Fruit fly (Drosophila melanogaster) whole organism, adult: ENCODE data around the gene CG12016.

Source experiments
- CG11617 ChIP-seq: fragments of 200-800 bp; sonication (Bioruptor generic); optimal IDR thresholded peaks from 2 replicates; lab custom pipeline; 2017; ENCODE audit warnings: mild to moderate bottlenecking, missing biosample characterization, missing genetic modification reagents, missing genetic modification characterization
- CG12768 ChIP-seq: fragments of 200-800 bp; sonication (Bioruptor generic); optimal IDR thresholded peaks from 2 replicates; lab custom pipeline; 2017; ENCODE audit warnings: missing biosample characterization, missing genetic modification characterization, mild to moderate bottlenecking, moderate library complexity, missing genetic modification reagents
- CG14711 ChIP-seq: fragments of 200-800 bp; sonication (Bioruptor generic); optimal IDR thresholded peaks from 2 replicates; lab custom pipeline; 2018; ENCODE audit warnings: missing biosample characterization, mild to moderate bottlenecking, missing genetic modification characterization, moderate library complexity
- CG1620 ChIP-seq: fragments of 200-800 bp; sonication (Bioruptor generic); optimal IDR thresholded peaks from 2 replicates; lab custom pipeline; 2016; ENCODE audit warnings: missing biosample characterization, missing genetic modification characterization
- CG33017 ChIP-seq: fragments of 200-800 bp; sonication (Bioruptor generic); optimal IDR thresholded peaks from 2 replicates; lab custom pipeline; 2018; ENCODE audit warnings: missing biosample characterization, mild to moderate bottlenecking, missing genetic modification characterization, moderate library complexity
- CG5204 ChIP-seq: fragments of 200-800 bp; sonication (Bioruptor generic); optimal IDR thresholded peaks from 2 replicates; lab custom pipeline; 2016; ENCODE audit warnings: missing biosample characterization, missing genetic modification characterization
- CG7045 ChIP-seq: fragments of 200-800 bp; sonication (Bioruptor generic); optimal IDR thresholded peaks from 2 replicates; lab custom pipeline; 2017; ENCODE audit warnings: missing biosample characterization, mild to moderate bottlenecking, missing genetic modification characterization
- CG7101 ChIP-seq: fragments of 200-800 bp; sonication (Bioruptor generic); optimal IDR thresholded peaks from 2 replicates; lab custom pipeline; 2018; ENCODE audit warnings: missing biosample characterization, mild to moderate bottlenecking, missing genetic modification characterization, moderate library complexity
- Clk ChIP-seq: fragments of 200-800 bp; sonication (Bioruptor generic); optimal IDR thresholded peaks from 2 replicates; lab custom pipeline; 2017; ENCODE audit warnings: missing biosample characterization, missing genetic modification characterization
- Crg-1 ChIP-seq: fragments of 200-800 bp; sonication (Bioruptor generic); optimal IDR thresholded peaks from 2 replicates; lab custom pipeline; 2016; ENCODE audit warnings: missing biosample characterization, missing genetic modification characterization
- Hr96 ChIP-seq: fragments of 200-800 bp; sonication (Bioruptor generic); optimal IDR thresholded peaks from 2 replicates; lab custom pipeline; 2016; ENCODE audit warnings: missing biosample characterization, missing genetic modification characterization
- Mnt ChIP-seq: fragments of 200-800 bp; sonication (Bioruptor generic); optimal IDR thresholded peaks from 2 replicates; lab custom pipeline; 2016; ENCODE audit warnings: missing biosample characterization, mild to moderate bottlenecking, missing genetic modification characterization
- bab1 ChIP-seq: fragments of 200-800 bp; sonication (Bioruptor generic); optimal IDR thresholded peaks from 3 replicates; lab custom pipeline; 2019; ENCODE audit warnings: missing biosample characterization, mild to moderate bottlenecking, missing genetic modification characterization, moderate library complexity
- cic ChIP-seq: fragments of 200-800 bp; sonication (Bioruptor generic); optimal IDR thresholded peaks from 2 replicates; lab custom pipeline; 2017; ENCODE audit warnings: missing biosample characterization, mild to moderate bottlenecking, missing genetic modification characterization, moderate library complexity
- cnc ChIP-seq, 2 experiments: fragments of >200 bp; optimal IDR thresholded peaks; 2 replicates each; lab custom pipeline; 2017
- kay ChIP-seq: fragments of 200-800 bp; sonication (Bioruptor generic); peaks from one replicate; lab custom pipeline; 2016; ENCODE audit warnings: missing biosample characterization, missing genetic modification characterization, borderline replicate concordance
- ovo ChIP-seq: fragments of 200-800 bp; sonication (Bioruptor generic); optimal IDR thresholded peaks from 2 replicates; lab custom pipeline; 2016; ENCODE audit warnings: missing biosample characterization, missing genetic modification characterization
- pad ChIP-seq: fragments of 200-800 bp; sonication (Bioruptor generic); optimal IDR thresholded peaks from 3 replicates; lab custom pipeline; 2017; ENCODE audit warnings: missing biosample characterization, missing genetic modification characterization, mild to moderate bottlenecking, moderate library complexity, missing genetic modification reagents
- tj ChIP-seq: fragments of 200-800 bp; sonication (Bioruptor generic); optimal IDR thresholded peaks from 3 replicates; lab custom pipeline; 2017; ENCODE audit warnings: missing biosample characterization, mild to moderate bottlenecking, missing genetic modification characterization, moderate library complexity
- toe ChIP-seq: fragments of 200-800 bp; sonication (Bioruptor generic); optimal IDR thresholded peaks from 2 replicates; lab custom pipeline; 2016; ENCODE audit warnings: missing biosample characterization, missing genetic modification characterization

Gene CG12016

dm6 chr3L:3319992-3320732 is 807 bp downstream of the CG12016 start:
- peak; percentile 34 for TF ChIP-seq CG12768 (GFP tag; lab: Kevin White, UChicago)
- TF ChIP-seq cic: peak; percentile 75
- no peak for TF ChIP-seq CG11617
- peak; percentile 55 for TF ChIP-seq CG7101 (tag; lab: Kevin White, UChicago)
- TF ChIP-seq Crg-1 (GFP tag; lab: Kevin White, UChicago): peak; percentile 5
- TF ChIP-seq toe: peak; percentile 0
- no peak for TF ChIP-seq tj (GFP tag; lab: Kevin White, UChicago)
- no peak for TF ChIP-seq Mnt (GFP tag; lab: Kevin White, UChicago)
- TF ChIP-seq kay (GFP tag; lab: Kevin White, UChicago): no peak
- no peak for TF ChIP-seq CG7045 (GFP tag; lab: Kevin White, UChicago)
- peak; percentile 5 for TF ChIP-seq Hr96 (GFP tag; lab: Kevin White, UChicago)
- TF ChIP-seq ovo (GFP tag; lab: Kevin White, UChicago): no peak
- peak; percentile 37 for TF ChIP-seq bab1 (GFP tag; lab: Kevin White, UChicago)
- no peak for TF ChIP-seq CG1620 (GFP tag; lab: Kevin White, UChicago)
- TF ChIP-seq CG5204: no peak
- peak in 1 of 2 experiments; percentile 4 for TF ChIP-seq cnc (optimal IDR thresholded peaks at IDR 0.05; lab: Kevin White, UChicago)
- TF ChIP-seq Clk (GFP tag; lab: Kevin White, UChicago): peak; percentile 35
- TF ChIP-seq pad (GFP tag; lab: Kevin White, UChicago): no peak
- no peak for TF ChIP-seq CG14711 (tag; lab: Kevin White, UChicago)
- peak; percentile 48 for TF ChIP-seq CG33017 (tag; lab: Kevin White, UChicago)

dm6 chr3L:3325597-3325924 is 6.2 kb downstream of the CG12016 start:
- TF ChIP-seq CG1620 (GFP tag; lab: Kevin White, UChicago) (no peak), CG7045 (GFP tag; lab: Kevin White, UChicago) (no peak), tj (GFP tag; lab: Kevin White, UChicago) (no peak), CG12768 (GFP tag; lab: Kevin White, UChicago) (no peak), kay (GFP tag; lab: Kevin White, UChicago) (no peak), ovo (GFP tag; lab: Kevin White, UChicago) (no peak), cic (no peak), bab1 (GFP tag; lab: Kevin White, UChicago) (no peak), CG11617 (no peak), Crg-1 (GFP tag; lab: Kevin White, UChicago) (no peak), Hr96 (GFP tag; lab: Kevin White, UChicago) (no peak), toe (no peak)

DNA sequence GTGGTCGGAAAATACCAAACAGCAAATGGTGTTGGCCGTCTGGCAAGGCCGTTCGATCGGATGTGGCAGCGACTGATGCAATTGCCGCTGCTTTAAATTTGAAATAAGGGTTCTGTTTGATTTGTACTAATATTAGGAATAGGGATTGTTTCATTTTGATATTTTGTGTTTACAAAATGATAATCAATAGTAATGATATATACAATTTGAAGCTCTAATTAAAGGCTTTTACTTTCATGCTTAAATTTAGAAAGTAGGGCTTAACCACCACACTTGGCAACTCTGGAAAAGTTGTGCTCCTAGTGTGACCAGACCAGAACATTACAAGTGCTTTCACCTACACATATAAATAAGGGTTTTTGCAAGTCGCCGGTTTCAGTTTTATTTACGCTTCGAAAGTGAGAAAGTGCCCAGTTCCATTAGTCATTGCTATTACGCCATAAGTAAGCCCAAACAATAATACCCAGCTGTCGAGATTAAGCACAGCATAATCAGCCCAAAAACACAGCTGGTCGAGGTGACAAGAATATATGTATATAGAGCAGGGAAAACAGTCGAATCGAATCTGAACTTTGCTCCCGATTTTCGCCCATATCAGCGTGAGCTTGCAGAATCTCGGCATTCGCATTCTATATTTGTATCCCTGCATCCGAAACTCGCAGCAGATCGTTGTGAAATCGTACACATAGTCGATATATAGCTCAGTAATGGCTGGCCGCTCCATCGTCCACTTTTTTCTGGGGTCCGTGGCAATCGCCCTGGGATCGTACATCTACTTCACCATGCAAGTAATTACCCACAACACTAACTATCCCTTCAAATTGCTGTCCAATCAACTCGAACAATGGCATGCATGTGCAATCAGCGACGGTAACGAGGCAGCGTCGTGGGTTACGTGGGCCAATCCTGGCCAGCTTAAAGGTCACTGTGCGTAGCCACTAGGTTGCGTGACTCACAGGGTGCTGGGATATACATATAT is 6.9 kb downstream of the CG12016 start, which contains the start of gene Gtpx:
Gtpx (plus strand) TSS at position 341 of the 979 bp plus-strand sequence.
- TF ChIP-seq CG5204 (no peak), Clk (GFP tag; lab: Kevin White, UChicago) (no peak), CG14711 (tag; lab: Kevin White, UChicago) (peak; percentile 93), CG11617 (peak; percentile 73), Hr96 (GFP tag; lab: Kevin White, UChicago) (peak; percentile 35), CG7101 (tag; lab: Kevin White, UChicago) (peak; percentile 60), kay (GFP tag; lab: Kevin White, UChicago) (no peak), ovo (GFP tag; lab: Kevin White, UChicago) (peak; percentile 25), CG12768 (GFP tag; lab: Kevin White, UChicago) (peak; percentile 57), CG1620 (GFP tag; lab: Kevin White, UChicago) (peak; percentile 63), CG33017 (tag; lab: Kevin White, UChicago) (peak; percentile 8), bab1 (GFP tag; lab: Kevin White, UChicago) (no peak), pad (GFP tag; lab: Kevin White, UChicago) (peak; percentile 35), Mnt (GFP tag; lab: Kevin White, UChicago) (peak; percentile 26), toe (peak; percentile 72), CG7045 (GFP tag; lab: Kevin White, UChicago) (no peak), cnc (optimal IDR thresholded peaks at IDR 0.05; lab: Kevin White, UChicago) (peak; percentile 80 to 98), cic (peak; percentile 65), tj (GFP tag; lab: Kevin White, UChicago) (peak; percentile 71), Crg-1 (GFP tag; lab: Kevin White, UChicago) (peak; percentile 63)

- TF ChIP-seq CG5204 (no peak), Clk (GFP tag; lab: Kevin White, UChicago) (no peak), Hr96 (GFP tag; lab: Kevin White, UChicago) (no peak), tj (GFP tag; lab: Kevin White, UChicago) (no peak), toe (no peak), bab1 (GFP tag; lab: Kevin White, UChicago) (no peak)
Observed at dm6 chr3L:3328771-3329170, 9.4 kb downstream of the CG12016 start, which contains the start of gene Strip. TSS of gene Strip (minus strand) at chr3L:3328871.

DNA sequence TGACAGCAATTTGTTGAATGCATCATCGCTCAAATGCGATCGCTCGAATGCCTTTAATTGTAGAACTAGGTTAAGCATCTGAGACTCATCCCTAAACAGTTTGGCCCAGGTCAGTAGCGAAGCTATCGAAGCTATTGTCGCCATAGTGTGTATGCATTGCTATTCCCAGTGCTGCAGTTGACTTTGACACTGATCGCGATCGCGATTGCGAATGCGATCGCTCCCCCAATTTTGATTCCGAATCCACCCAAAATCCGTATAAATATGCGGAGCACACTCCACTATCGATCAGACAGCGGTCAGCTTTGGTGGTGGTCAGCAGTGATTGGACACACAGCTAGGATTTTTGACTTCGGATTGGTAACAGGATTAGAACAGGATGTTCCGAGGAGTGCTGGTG is 10.4 kb downstream of the CG12016 start, which contains the start of gene CG14961:
CG14961 (plus strand) TSS at position 301 of the 400 bp plus-strand sequence.
- TF ChIP-seq bab1 (GFP tag; lab: Kevin White, UChicago) (no peak), CG7101 (tag; lab: Kevin White, UChicago) (no peak), CG12768 (GFP tag; lab: Kevin White, UChicago) (no peak), tj (GFP tag; lab: Kevin White, UChicago) (no peak), cnc (optimal IDR thresholded peaks at IDR 0.05; lab: Kevin White, UChicago) (no peak), CG5204 (no peak), kay (GFP tag; lab: Kevin White, UChicago) (no peak), CG7045 (GFP tag; lab: Kevin White, UChicago) (no peak), Mnt (GFP tag; lab: Kevin White, UChicago) (no peak), toe (no peak), Clk (GFP tag; lab: Kevin White, UChicago) (no peak), CG14711 (tag; lab: Kevin White, UChicago) (no peak), ovo (GFP tag; lab: Kevin White, UChicago) (no peak), CG11617 (no peak), pad (GFP tag; lab: Kevin White, UChicago) (no peak), CG33017 (tag; lab: Kevin White, UChicago) (no peak)
